Fruit fly (Drosophila melanogaster): ENCODE data around the gene CG45428.

CG45428 gene

DNA sequence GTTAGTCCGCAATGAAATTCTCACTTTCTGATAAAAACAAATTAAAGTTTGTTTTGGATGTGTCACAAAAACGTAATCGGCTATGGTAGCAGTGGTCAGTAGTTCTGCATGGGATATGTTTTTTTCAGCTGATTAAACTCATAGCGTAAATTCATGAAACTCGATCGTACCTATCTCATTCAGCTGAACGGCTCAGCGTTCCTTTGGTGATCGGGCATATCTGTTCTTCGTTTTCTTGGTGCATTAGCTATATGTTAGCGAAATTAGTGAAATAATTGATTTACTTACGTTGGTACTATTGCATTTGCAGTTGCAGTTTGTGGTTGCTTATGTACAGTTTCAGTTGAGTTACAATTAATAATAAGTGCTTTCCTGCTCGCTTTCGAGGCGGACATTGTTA is 45.2 kb downstream of the CG45428 start:
- TF ChIP-seq insv (optimal IDR thresholded peaks at IDR 0.05) (no peak), h (optimal IDR thresholded peaks at IDR 0.05) (no peak), Sin3A (optimal IDR thresholded peaks at IDR 0.05) (no peak), ttk (optimal IDR thresholded peaks at IDR 0.05) (no peak)

DNA sequence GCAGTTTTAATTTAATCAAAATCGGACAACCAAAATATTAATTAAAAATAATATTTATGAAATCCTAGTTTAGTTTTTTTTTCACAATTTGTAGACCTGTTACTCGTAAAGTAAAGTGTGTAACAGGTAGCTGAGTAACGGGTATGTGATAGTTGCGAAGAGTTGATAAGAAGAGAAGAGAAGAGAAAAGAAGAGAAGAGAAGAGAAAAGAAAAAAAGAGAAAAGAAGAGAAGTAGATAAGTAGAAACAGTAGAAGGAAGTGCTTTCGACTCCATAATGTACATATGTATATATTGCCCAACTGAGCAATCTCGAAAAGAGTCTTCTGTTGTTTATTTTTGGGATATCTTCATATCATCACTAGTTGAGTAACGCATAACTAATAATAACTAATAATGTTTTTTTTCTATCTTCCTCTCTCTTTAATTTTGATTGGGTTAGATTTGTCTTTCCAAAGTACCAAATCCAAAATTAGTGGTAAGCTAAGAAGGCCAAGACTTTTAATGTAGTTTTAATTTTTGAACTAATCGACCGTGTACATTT is 48.9 kb downstream of the CG45428 start, which contains the start of gene CG14448:
Gene CG14448 (plus strand): TSS at position 493 of the 543 bp plus-strand sequence.
- TF ChIP-seq Myc (optimal IDR thresholded peaks at IDR 0.05) (no peak), psq (optimal IDR thresholded peaks at IDR 0.05) (no peak), ttk (optimal IDR thresholded peaks at IDR 0.05) (no peak), Sin3A (optimal IDR thresholded peaks at IDR 0.05) (no peak), h (optimal IDR thresholded peaks at IDR 0.05) (no peak), insv (optimal IDR thresholded peaks at IDR 0.05) (no peak)

Data from Kc167 (cell line).